Fruit fly (Drosophila melanogaster) whole organism: ENCODE results near the gene Sec24CD.

ENCODE experiments used
- Dll ChIP-seq: fragments of >200 bp; optimal IDR thresholded peaks from 2 replicates; lab custom pipeline; 2017
- usp ChIP-seq: fragments of >200 bp; optimal IDR thresholded peaks from 2 replicates; lab custom pipeline; 2017; ENCODE audit warnings: missing biosample characterization, missing genetic modification characterization, mixed read lengths

DNA sequence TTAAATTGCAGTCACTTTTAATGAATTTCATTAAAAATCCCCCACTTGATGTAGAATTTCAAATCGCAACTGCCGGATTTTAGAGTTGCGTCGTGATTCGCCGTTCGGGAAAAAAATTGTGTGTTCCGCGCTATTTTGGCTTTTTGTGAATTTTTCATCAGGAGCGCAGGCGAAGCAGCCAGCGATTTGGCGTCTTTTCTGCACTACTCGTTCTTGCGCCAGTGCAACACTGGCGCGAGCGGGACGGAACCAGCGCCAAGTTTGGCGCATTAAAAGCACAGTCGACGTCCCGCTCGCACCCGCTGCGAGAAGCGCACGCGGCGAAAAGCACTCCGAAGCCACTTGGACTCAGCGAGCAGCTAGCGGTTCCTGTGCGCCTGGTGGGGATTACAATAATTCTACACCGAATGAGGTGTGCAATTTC, 43.3 kb downstream of the Sec24CD start:
- TF ChIP-seq Dll (lab: Kevin White, UChicago) = peak; percentile 38
- TF ChIP-seq usp (GFP tag; lab: Kevin White, UChicago) = no peak
